Fruit fly (Drosophila melanogaster) Kc167 (cell line): ENCODE measurements around the gene inaF-A.

Experiments used
- Sin3A ChIP-seq: fragments of >200 bp; optimal IDR thresholded peaks from 2 replicates; lab custom pipeline; 2018; ENCODE audit warnings: missing external identifiers
- insv ChIP-seq: fragments of >200 bp; optimal IDR thresholded peaks from 3 replicates; lab custom pipeline; 2018; ENCODE audit warnings: missing external identifiers

DNA sequence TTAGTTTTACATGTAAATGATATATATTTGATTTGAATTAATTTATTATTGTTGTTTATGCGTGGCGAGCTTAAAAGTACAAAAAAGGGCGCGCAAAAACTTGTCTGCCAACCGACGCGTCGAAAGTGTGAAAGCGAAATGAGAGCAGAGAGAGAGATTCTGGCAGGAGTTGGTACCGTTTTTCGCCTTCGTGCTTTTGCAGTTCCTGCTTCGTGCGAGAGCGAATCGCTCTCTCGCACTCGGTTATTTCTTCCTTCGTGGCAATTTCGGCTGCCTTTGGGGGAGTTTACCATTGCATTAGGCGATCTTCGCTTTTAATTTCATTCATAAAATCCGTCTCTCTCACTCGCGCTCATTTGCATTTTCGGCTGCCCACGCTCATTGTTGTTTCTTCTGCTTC is 4.7 kb downstream of the inaF-A start, which contains the start of gene inaF-D:
- no peak for TF ChIP-seq insv (lab: Kevin White, UChicago)
- no peak for TF ChIP-seq Sin3A (lab: Kevin White, UChicago)
